Worm (Caenorhabditis elegans) whole organism, young adult: ENCODE data around the gene F54D5.5.

Experiments
- B0019.2 ChIP-seq: fragments of 200-800 bp; sonication (Bioruptor generic); conservative IDR thresholded peaks from 2 replicates; pipeline ENCODE4 v1.3.6; 2022; ENCODE audit warnings: missing genetic modification reagents, missing genetic modification characterization, missing compliant biosample characterization
- B0035.1 ChIP-seq: sonication (generic microtip); optimal IDR thresholded peaks from 2 replicates; lab custom pipeline; 2016; ENCODE audit warnings: missing genetic modification characterization, mild to moderate bottlenecking, missing compliant biosample characterization, missing genotype, missing genetic modification reagents
- D2030.7 ChIP-seq: fragments of 200-800 bp; sonication (Bioruptor generic); IDR thresholded peaks from 2 replicates; pipeline ENCODE4 v1.3.6; 2022; ENCODE audit warnings: missing genetic modification reagents, missing genetic modification characterization, missing compliant biosample characterization
- F23B12.7 ChIP-seq: sonication (generic microtip); optimal IDR thresholded peaks from 2 replicates; lab custom pipeline; 2017; ENCODE audit warnings: missing genetic modification characterization, mild to moderate bottlenecking, missing compliant biosample characterization, antibody characterized with exemption, moderate library complexity; ENCODE audit not compliant: insufficient read depth
- F37B4.10 ChIP-seq: fragments of 200-800 bp; sonication (Bioruptor generic); IDR thresholded peaks from 2 replicates; pipeline ENCODE4 v1.3.6; 2022; ENCODE audit warnings: missing genetic modification characterization, missing compliant biosample characterization
- F39B2.1 ChIP-seq: fragments of 200-800 bp; sonication (Bioruptor generic); IDR thresholded peaks from 2 replicates; pipeline ENCODE4 v1.3.6; 2022; ENCODE audit warnings: missing genetic modification reagents, missing genetic modification characterization, missing compliant biosample characterization
- F55B11.4 ChIP-seq: sonication (generic microtip); optimal IDR thresholded peaks from 2 replicates; lab custom pipeline; 2016; ENCODE audit warnings: missing compliant biosample characterization, missing genetic modification characterization, borderline replicate concordance; ENCODE audit not compliant: insufficient read depth
- ama-1 ChIP-seq, 3 experiments: fragments of 150-350 bp in 1 of 3; sonication (generic microtip) in 2 of 3; optimal IDR thresholded peaks; 2 replicates each; lab custom pipeline; 2014 to 2018; ENCODE audit warnings: missing biosample characterization in 2 of 3, missing genetic modification characterization in 2 of 3, missing genetic modification reagents in 2 of 3
- atf-7 ChIP-seq: sonication (generic microtip); optimal IDR thresholded peaks from 2 replicates; lab custom pipeline; 2017; ENCODE audit warnings: mild to moderate bottlenecking, missing genetic modification characterization, missing compliant biosample characterization
- bed-1 ChIP-seq: fragments of 200-800 bp; sonication (Bioruptor generic); IDR thresholded peaks from 2 replicates; pipeline ENCODE4 v1.3.6; 2022; ENCODE audit warnings: missing genetic modification reagents, missing genetic modification characterization, missing compliant biosample characterization
- ccch-3 ChIP-seq: fragments of 200-800 bp; sonication (Bioruptor generic); optimal IDR thresholded peaks from 2 replicates; lab custom pipeline; 2018; ENCODE audit warnings: mild to moderate bottlenecking, missing genetic modification characterization, missing compliant biosample characterization
- ceh-27 ChIP-seq: fragments of 200-800 bp; sonication (Bioruptor generic); optimal IDR thresholded peaks from 2 replicates; lab custom pipeline; 2018; ENCODE audit warnings: mild to moderate bottlenecking, missing genetic modification characterization, moderate library complexity, missing compliant biosample characterization
- ceh-40 ChIP-seq: fragments of 200-800 bp; sonication (Bioruptor generic); IDR thresholded peaks from 2 replicates; pipeline ENCODE4 v1.3.6; 2022; ENCODE audit warnings: missing genetic modification characterization, missing compliant biosample characterization
- ceh-58 ChIP-seq: fragments of 200-800 bp; sonication (Bioruptor generic); IDR thresholded peaks from 2 replicates; pipeline ENCODE4 v1.3.6; 2022; ENCODE audit warnings: missing genetic modification characterization, missing compliant biosample characterization
- egrh-3 ChIP-seq: fragments of 200-800 bp; sonication (Bioruptor generic); IDR thresholded peaks from 2 replicates; pipeline ENCODE4 v1.3.6; 2022; ENCODE audit warnings: missing genetic modification reagents, missing genetic modification characterization, missing compliant biosample characterization
- ets-4 ChIP-seq: fragments of 200-800 bp; sonication (Bioruptor generic); optimal IDR thresholded peaks from 2 replicates; lab custom pipeline; 2018; ENCODE audit warnings: mild to moderate bottlenecking, missing genetic modification characterization, missing compliant biosample characterization
- lin-35 ChIP-seq, 3 experiments: fragments of 150-350 bp in 2 of 3; sonication (generic microtip) in 1 of 3; optimal IDR thresholded peaks; 2 replicates each; lab custom pipeline; 2014 to 2018; ENCODE audit warnings: missing biosample characterization in 3 of 3, missing genetic modification characterization in 3 of 3, missing genetic modification reagents in 3 of 3
- lin-40 ChIP-seq: sonication (generic microtip); optimal IDR thresholded peaks from 2 replicates; lab custom pipeline; 2016; ENCODE audit warnings: missing genetic modification characterization, mild to moderate bottlenecking, missing compliant biosample characterization, missing genotype, missing genetic modification reagents
- lin-54 ChIP-seq: fragments of 200-800 bp; sonication (Bioruptor generic); optimal IDR thresholded peaks from 2 replicates; lab custom pipeline; 2018; ENCODE audit warnings: mild to moderate bottlenecking, missing genetic modification characterization, missing compliant biosample characterization
- lsy-27 ChIP-seq: sonication (generic microtip); optimal IDR thresholded peaks from 2 replicates; lab custom pipeline; 2017; ENCODE audit warnings: missing genetic modification characterization, mild to moderate bottlenecking, missing compliant biosample characterization, antibody characterized with exemption, missing genotype, borderline replicate concordance; ENCODE audit not compliant: insufficient read depth
- mcd-1 ChIP-seq: fragments of 200-800 bp; sonication (Bioruptor generic); IDR thresholded peaks from 2 replicates; pipeline ENCODE4 v1.3.6; 2022; ENCODE audit warnings: missing genetic modification reagents, missing genetic modification characterization, missing compliant biosample characterization
- mxl-1 ChIP-seq: sonication (generic microtip); optimal IDR thresholded peaks from 2 replicates; lab custom pipeline; 2016; ENCODE audit warnings: missing genetic modification characterization, missing compliant biosample characterization
- nfya-2 ChIP-seq: fragments of 200-800 bp; sonication (Bioruptor generic); IDR thresholded peaks from 2 replicates; pipeline ENCODE4 v1.3.6; 2022; ENCODE audit warnings: missing genetic modification reagents, missing genetic modification characterization, missing compliant biosample characterization
- nfyb-1 ChIP-seq: fragments of 200-800 bp; sonication (Bioruptor generic); IDR thresholded peaks from 2 replicates; pipeline ENCODE4 v1.3.6; 2022; ENCODE audit warnings: missing genetic modification reagents, missing genetic modification characterization, missing compliant biosample characterization
- nhr-80 ChIP-seq: sonication (generic microtip); optimal IDR thresholded peaks from 2 replicates; lab custom pipeline; 2016; ENCODE audit warnings: missing genetic modification characterization, missing compliant biosample characterization
- nhr-90 ChIP-seq: sonication (generic microtip); optimal IDR thresholded peaks from 2 replicates; lab custom pipeline; 2016; ENCODE audit warnings: missing genotype, mild to moderate bottlenecking, missing genetic modification characterization, missing compliant biosample characterization
- pha-4 ChIP-seq: fragments of 150-350 bp; sonication (generic microtip); optimal IDR thresholded peaks from 2 replicates; lab custom pipeline; 2014; ENCODE audit warnings: missing biosample characterization, missing genetic modification reagents, missing genetic modification characterization
- rcor-1 ChIP-seq: fragments of 200-800 bp; sonication (Bioruptor generic); IDR thresholded peaks from 2 replicates; pipeline ENCODE4 v1.3.6; 2022; ENCODE audit warnings: missing genetic modification reagents, missing genetic modification characterization, missing compliant biosample characterization
- somi-1 ChIP-seq: fragments of 200-800 bp; sonication (Bioruptor generic); optimal IDR thresholded peaks from 2 replicates; lab custom pipeline; 2018; ENCODE audit warnings: mild to moderate bottlenecking, missing genetic modification characterization, missing compliant biosample characterization
- unc-62 ChIP-seq: fragments of 150-350 bp; optimal IDR thresholded peaks from 2 replicates; lab custom pipeline; 2014; ENCODE audit warnings: missing biosample characterization, missing genetic modification reagents, missing genetic modification characterization
- zfh-2 ChIP-seq: fragments of 200-800 bp; sonication (Bioruptor generic); conservative IDR thresholded peaks from 2 replicates; pipeline ENCODE4 v1.3.6; 2022; ENCODE audit warnings: missing genetic modification reagents, missing genetic modification characterization, missing compliant biosample characterization
- ztf-3 ChIP-seq: fragments of 200-800 bp; sonication (Bioruptor generic); optimal IDR thresholded peaks from 2 replicates; lab custom pipeline; 2018; ENCODE audit warnings: mild to moderate bottlenecking, missing genetic modification characterization, missing compliant biosample characterization
- ztf-6 ChIP-seq: fragments of 200-800 bp; sonication (Bioruptor generic); IDR thresholded peaks from 2 replicates; pipeline ENCODE4 v1.3.6; 2022; ENCODE audit warnings: missing genetic modification reagents, missing genetic modification characterization, missing compliant biosample characterization

F54D5.5 gene

ce11 chrII:11569213-11569868 is 2.5 kb upstream of the F54D5.5 start, which contains the start of the genes F54D5.23 and F54D5.4:
F54D5.23 (minus strand) TSS chrII:11569287.
F54D5.4 (plus strand) TSS chrII:11569818.
- TF ChIP-seq B0035.1 (tag; lab: Kevin White, UChicago) (no peak), atf-7 (tag; lab: Kevin White, UChicago) (no peak), nhr-80 (tag; lab: Kevin White, UChicago) (peak; percentile 57)

- no peak for TF ChIP-seq ama-1 (optimal IDR thresholded peaks at IDR 0.05; lab: Kevin White, UChicago)
- no peak for TF ChIP-seq ama-1 (GFP tag; optimal IDR thresholded peaks at IDR 0.05; lab: Kevin White, UChicago)
- TF ChIP-seq B0019.2 (GFP tag; lab: Robert Waterston, UW), result no peak
- TF ChIP-seq lsy-27 (tag; lab: Kevin White, UChicago), result no peak
- no peak for TF ChIP-seq F55B11.4 (tag; lab: Kevin White, UChicago)
- no peak for TF ChIP-seq ceh-27
- no peak for TF ChIP-seq nhr-90 (tag; lab: Kevin White, UChicago)
- no peak for TF ChIP-seq nfya-2 (GFP tag; lab: Robert Waterston, UW)
- no peak for TF ChIP-seq ztf-6 (GFP tag; lab: Robert Waterston, UW)
- TF ChIP-seq ets-4 (GFP tag; lab: Kevin White, UChicago), result no peak
- no peak for TF ChIP-seq F23B12.7
- TF ChIP-seq unc-62, result no peak
- TF ChIP-seq lin-40 (tag; lab: Kevin White, UChicago), result no peak
- TF ChIP-seq nfyb-1 (GFP tag; lab: Robert Waterston, UW), result no peak
- no peak for TF ChIP-seq rcor-1
These were observed 1.9 kb upstream of the F54D5.5 start for ce11 chrII:11568670-11569069.

DNA sequence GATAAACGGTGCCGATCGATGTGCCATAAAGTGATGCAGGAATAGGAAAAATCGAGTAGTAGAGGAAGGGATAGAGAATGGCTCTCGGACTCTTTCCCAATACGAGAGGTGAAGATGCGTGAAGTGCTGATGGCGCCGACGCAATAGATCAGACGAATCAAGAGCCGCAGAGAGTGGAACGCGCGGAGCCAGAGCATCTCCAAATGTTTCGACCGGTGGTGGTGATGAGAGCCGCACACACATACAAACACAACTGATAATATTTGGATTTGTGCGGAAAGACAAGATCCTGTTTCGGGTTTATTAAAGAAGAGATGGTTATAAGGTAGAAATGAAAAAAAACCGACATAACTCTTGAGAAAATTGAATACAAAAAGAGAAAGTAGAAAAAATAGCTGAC is 2.7 kb downstream of the F54D5.5 start, which contains the start of gene F54D5.15:
Gene F54D5.15 (minus strand): TSS at position 101 of the 400 bp plus-strand sequence.
- TF ChIP-seq zfh-2 (0 out of 2 replicates have a peak, but pooled peaks have one; percentile 22), ccch-3 (GFP tag; lab: Kevin White, UChicago) (no peak), B0035.1 (tag; lab: Kevin White, UChicago) (no peak)

ce11 chrII:11556338-11556737 is 10.5 kb downstream of the F54D5.5 start, which contains the start of gene F54D5.17:
F54D5.17 (plus strand) TSS chrII:11556638.
- no peak for TF ChIP-seq F39B2.1 (GFP tag; lab: Robert Waterston, UW)
- TF ChIP-seq zfh-2, result 0 out of 2 replicates have a peak, but pooled peaks have one; percentile 13
- no peak for TF ChIP-seq mxl-1

ce11 chrII:11555634-11556033 is 11.2 kb downstream of the F54D5.5 start, which contains the start of gene F54D5.24:
F54D5.24 (plus strand) TSS chrII:11555949.
- TF ChIP-seq ceh-27 (no peak), lin-35 (GFP tag; optimal IDR thresholded peaks at IDR 0.05; lab: Kevin White, UChicago) (no peak), ceh-58 (no peak), B0019.2 (GFP tag; lab: Robert Waterston, UW) (no peak), F55B11.4 (tag; lab: Kevin White, UChicago) (no peak), somi-1 (GFP tag; lab: Kevin White, UChicago) (no peak), ztf-3 (GFP tag; lab: Kevin White, UChicago) (no peak), F37B4.10 (GFP tag; lab: Robert Waterston, UW) (no peak), egrh-3 (no peak), mcd-1 (no peak), lin-54 (GFP tag; lab: Kevin White, UChicago) (no peak), bed-1 (GFP tag; lab: Robert Waterston, UW) (no peak), ceh-40 (no peak), pha-4 (no peak), D2030.7 (no peak)
